Fruit fly (Drosophila melanogaster): Measurements from ENCODE around the gene Hml.

Gene Hml

DNA sequence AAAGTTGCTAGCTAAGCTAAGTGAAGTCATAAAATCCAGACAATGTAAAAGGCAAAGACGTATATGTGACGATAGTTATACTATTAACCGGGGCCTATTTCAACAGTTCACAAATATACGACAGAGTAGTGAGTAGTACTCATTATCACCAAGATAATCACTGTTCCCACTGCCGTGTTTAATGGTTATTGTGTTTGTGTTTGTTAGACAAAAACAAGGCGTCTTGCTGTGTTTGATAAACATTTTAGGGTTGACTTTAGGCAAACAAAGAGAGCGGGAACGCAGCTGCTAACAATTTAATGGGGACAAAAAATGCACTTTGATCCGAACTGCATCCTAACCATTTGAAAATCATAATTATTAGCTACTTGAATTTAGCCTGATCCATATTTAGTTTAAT lies 19.6 kb downstream of the Hml start (continued):
- TF ChIP-seq Hr78 (GFP tag; optimal IDR thresholded peaks at IDR 0.05) (peak in 1 of 2 experiments; percentile 59), inv (GFP tag; IDR thresholded peaks at IDR 0.05; ENCODE audit: partially characterized antibody) (no peak), al (GFP tag; IDR thresholded peaks at IDR 0.05) (no peak), CG12236 (GFP tag; optimal IDR thresholded peaks at IDR 0.05) (peak; percentile 86), CG18599 (GFP tag; optimal IDR thresholded peaks at IDR 0.05) (peak; percentile 58), Nf-YB (GFP tag; optimal IDR thresholded peaks at IDR 0.05) (peak; percentile 56), D (optimal IDR thresholded peaks at IDR 0.05) (no peak), D (GFP tag; optimal IDR thresholded peaks at IDR 0.05) (peak; percentile 79), CG17802 (tag; optimal IDR thresholded peaks at IDR 0.05) (peak; percentile 55), CG10654 (GFP tag; optimal IDR thresholded peaks at IDR 0.05) (peak; percentile 66), onecut (GFP tag; IDR thresholded peaks at IDR 0.05) (peak; percentile 72), pho (GFP tag; optimal IDR thresholded peaks at IDR 0.05) (no peak), CG13287 (GFP tag; IDR thresholded peaks at IDR 0.05; ENCODE audit: partially characterized antibody) (no peak), CG6654 (GFP tag; optimal IDR thresholded peaks at IDR 0.05) (peak; percentile 47), gsb-n (tag; optimal IDR thresholded peaks at IDR 0.05) (peak; percentile 92), pum (GFP tag; optimal IDR thresholded peaks at IDR 0.05) (no peak), CG17359 (tag; optimal IDR thresholded peaks at IDR 0.05) (peak; percentile 88), CG1529 (GFP tag; optimal IDR thresholded peaks at IDR 0.05) (peak; percentile 81), CG10147 (GFP tag; optimal IDR thresholded peaks at IDR 0.05) (no peak), nerfin-2 (GFP tag; IDR thresholded peaks at IDR 0.05; ENCODE audit: partially characterized antibody) (no peak), Antp (GFP tag; optimal IDR thresholded peaks at IDR 0.05) (no peak), CG2199 (GFP tag; IDR thresholded peaks at IDR 0.05) (0 out of 3 replicates have a peak, but pooled peaks have one; percentile 13), ara (GFP tag; IDR thresholded peaks at IDR 0.05) (peak; percentile 53), CG4854 (GFP tag; optimal IDR thresholded peaks at IDR 0.05) (peak; percentile 49), Dfd (GFP tag; optimal IDR thresholded peaks at IDR 0.05) (no peak), pita (GFP tag; optimal IDR thresholded peaks at IDR 0.05) (no peak), Atf-2 (GFP tag; optimal IDR thresholded peaks at IDR 0.05) (peak; percentile 43), Dref (GFP tag; IDR thresholded peaks at IDR 0.05) (no peak), Sry-β (GFP tag; optimal IDR thresholded peaks at IDR 0.05) (peak; percentile 70), bbx (GFP tag; IDR thresholded peaks at IDR 0.05; ENCODE audit: partially characterized antibody) (no peak), Bteb2 (GFP tag; optimal IDR thresholded peaks at IDR 0.05) (peak; percentile 24), gsb (GFP tag; IDR thresholded peaks at IDR 0.05) (no peak), Adf1 (GFP tag; IDR thresholded peaks at IDR 0.05) (no peak), CG30020 (tag; optimal IDR thresholded peaks at IDR 0.05) (no peak), CG10267 (tag; optimal IDR thresholded peaks at IDR 0.05) (peak; percentile 51), klu (GFP tag; IDR thresholded peaks at IDR 0.05) (no peak), NFAT (GFP tag; IDR thresholded peaks at IDR 0.05) (no peak), CG18262 (tag; optimal IDR thresholded peaks at IDR 0.05) (peak; percentile 78), CG8478 (optimal IDR thresholded peaks at IDR 0.05) (no peak), MTF-1 (GFP tag; optimal IDR thresholded peaks at IDR 0.05; ENCODE audit: borderline replicate concordance) (peak; percentile 91), CG11398 (GFP tag; optimal IDR thresholded peaks at IDR 0.05) (peak; percentile 56), CG15696 (tag; optimal IDR thresholded peaks at IDR 0.05) (peak; percentile 93), ash1 (GFP tag; optimal IDR thresholded peaks at IDR 0.05) (no peak), pros (GFP tag; optimal IDR thresholded peaks at IDR 0.05) (no peak), CG12391 (tag; optimal IDR thresholded peaks at IDR 0.05) (peak; percentile 67), CG2116 (GFP tag; optimal IDR thresholded peaks at IDR 0.05) (peak; percentile 55), CG13296 (GFP tag; optimal IDR thresholded peaks at IDR 0.05) (peak; percentile 61), tio (GFP tag; optimal IDR thresholded peaks at IDR 0.05) (no peak), CG8388 (GFP tag; optimal IDR thresholded peaks at IDR 0.05) (peak; percentile 59), CG13624 (GFP tag; optimal IDR thresholded peaks at IDR 0.05) (no peak), CG15073 (GFP tag; optimal IDR thresholded peaks at IDR 0.05) (no peak)
